Worm (Caenorhabditis elegans): ENCODE data around the gene C12D5.5.

C12D5.5 gene

DNA sequence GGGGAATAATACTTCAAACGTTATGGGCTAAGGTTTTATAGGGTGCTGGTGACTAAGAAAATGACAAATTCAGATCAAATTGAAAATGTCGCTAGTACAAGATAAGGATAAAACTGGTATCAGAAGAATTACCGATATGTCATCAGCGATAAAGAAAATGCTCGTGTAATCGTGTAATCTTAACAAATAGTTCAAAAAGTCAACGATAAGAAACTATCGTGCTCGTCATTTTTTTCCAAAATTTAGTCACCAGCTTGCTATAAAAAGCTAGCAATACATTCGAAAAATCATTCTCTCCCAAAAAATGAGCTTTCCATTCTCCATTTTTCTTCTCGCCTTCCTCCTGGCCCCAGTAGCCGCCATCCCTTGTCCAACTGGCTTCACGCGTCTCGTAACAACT is 30.2 kb upstream of the C12D5.5 start, which contains the start of gene clec-45:
TSS of gene clec-45 (plus strand) at position 301 of the 400 bp plus-strand sequence.
- no peak for TF ChIP-seq elt-1 (tag; optimal IDR thresholded peaks at IDR 0.05)
- no peak for TF ChIP-seq lin-11 (tag; optimal IDR thresholded peaks at IDR 0.05)
- no peak for TF ChIP-seq R02D3.7 (tag; optimal IDR thresholded peaks at IDR 0.05)

DNA sequence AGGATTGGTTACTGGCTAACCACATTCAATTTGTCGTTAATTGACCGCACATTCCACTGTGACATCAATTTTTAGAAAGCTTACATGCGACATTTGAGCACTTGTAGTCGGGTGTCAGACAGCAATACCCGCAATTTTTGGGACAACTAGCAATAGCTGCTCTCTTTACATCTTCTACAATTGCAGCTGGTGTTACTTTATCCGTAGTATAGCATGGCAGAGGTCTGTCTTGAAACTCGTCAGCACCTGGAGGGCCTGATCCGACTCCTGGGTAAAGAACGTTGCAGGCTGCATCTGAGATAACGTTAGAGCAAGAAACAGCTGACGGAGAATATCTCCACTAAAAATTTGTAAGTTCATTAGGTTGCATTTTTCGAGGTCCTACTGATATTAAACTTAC is 28.7 kb upstream of the C12D5.5 start:
- no peak for TF ChIP-seq egl-27 (tag; optimal IDR thresholded peaks at IDR 0.05)
- TF ChIP-seq unc-62 (GFP tag; optimal IDR thresholded peaks at IDR 0.05): no peak
- TF ChIP-seq Y55F3AM.14 (GFP tag; optimal IDR thresholded peaks at IDR 0.05): no peak
- no peak for TF ChIP-seq C34F6.9 (tag; optimal IDR thresholded peaks at IDR 0.05)
- no peak for TF ChIP-seq dmd-4 (tag; optimal IDR thresholded peaks at IDR 0.05)
- no peak for TF ChIP-seq mab-5 (tag; optimal IDR thresholded peaks at IDR 0.05)
- no peak for TF ChIP-seq nhr-129 (tag; optimal IDR thresholded peaks at IDR 0.05)
- no peak for TF ChIP-seq gmeb-1 (tag; optimal IDR thresholded peaks at IDR 0.05)
- TF ChIP-seq sem-4 (tag; optimal IDR thresholded peaks at IDR 0.05): no peak
- TF ChIP-seq nhr-21 (tag; optimal IDR thresholded peaks at IDR 0.05): no peak

- TF ChIP-seq elt-3 (tag; optimal IDR thresholded peaks at IDR 0.05): no peak
- TF ChIP-seq egl-27 (tag; optimal IDR thresholded peaks at IDR 0.05): no peak
- no peak for TF ChIP-seq mdl-1 (tag; optimal IDR thresholded peaks at IDR 0.05)
- TF ChIP-seq elt-1 (tag; optimal IDR thresholded peaks at IDR 0.05): no peak
- TF ChIP-seq fos-1 (tag; optimal IDR thresholded peaks at IDR 0.05): no peak
- TF ChIP-seq blmp-1 (tag; optimal IDR thresholded peaks at IDR 0.05; ENCODE audit: insufficient read depth): no peak
- no peak for TF ChIP-seq nhr-129 (tag; optimal IDR thresholded peaks at IDR 0.05)
- no peak for TF ChIP-seq skn-1 (tag; optimal IDR thresholded peaks at IDR 0.05)
- no peak for TF ChIP-seq nhr-25 (tag; optimal IDR thresholded peaks at IDR 0.05)
- no peak for TF ChIP-seq R02D3.7 (tag; optimal IDR thresholded peaks at IDR 0.05)
- TF ChIP-seq nhr-6 (tag; optimal IDR thresholded peaks at IDR 0.05): no peak
- no peak for TF ChIP-seq lin-11 (tag; optimal IDR thresholded peaks at IDR 0.05)
- TF ChIP-seq nhr-23 (tag; optimal IDR thresholded peaks at IDR 0.05): no peak
- TF ChIP-seq sem-4 (tag; optimal IDR thresholded peaks at IDR 0.05): no peak
Observed at ce11 chrV:7639787-7640186, 28.3 kb upstream of the C12D5.5 start, which contains the start of gene F07C4.10. Gene F07C4.10, minus strand, starts transcription at chrV:7639887.

ce11 chrV:7641718-7642117 is 26.3 kb upstream of the C12D5.5 start:
- TF ChIP-seq ztf-4 (tag; optimal IDR thresholded peaks at IDR 0.05) (no peak), snpc-4 (tag; optimal IDR thresholded peaks at IDR 0.05) (no peak), lin-39 (tag; optimal IDR thresholded peaks at IDR 0.05) (no peak), elt-3 (tag; optimal IDR thresholded peaks at IDR 0.05) (no peak)

DNA sequence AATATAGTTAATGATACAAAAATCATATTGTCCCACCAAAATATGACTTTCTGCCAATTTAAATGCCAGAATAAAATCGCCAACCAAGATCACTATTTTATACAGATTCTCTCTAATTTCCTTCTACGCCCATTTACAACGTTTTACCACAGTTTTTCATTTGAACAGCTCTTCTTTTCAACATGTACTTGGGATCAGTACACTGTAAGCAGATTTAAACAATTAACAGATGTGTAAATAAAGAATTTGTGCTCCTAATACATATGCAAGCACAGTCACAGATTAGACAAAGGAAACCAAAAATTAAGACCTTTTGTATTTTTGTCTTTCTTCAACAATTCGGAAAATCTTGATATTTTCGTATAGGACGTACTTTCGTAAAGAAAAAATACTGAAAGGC is 24.6 kb upstream of the C12D5.5 start, which contains the start of gene F07C4.11:
TSS of gene F07C4.11 (minus strand) at position 101 of the 400 bp plus-strand sequence.
- no peak for TF ChIP-seq nhr-10 (tag; optimal IDR thresholded peaks at IDR 0.05)
- no peak for TF ChIP-seq ZK546.5 (tag; optimal IDR thresholded peaks at IDR 0.05)

- TF ChIP-seq ceh-82 (tag; optimal IDR thresholded peaks at IDR 0.05): no peak
- TF ChIP-seq elt-1 (tag; optimal IDR thresholded peaks at IDR 0.05): no peak
- TF ChIP-seq crh-2 (tag; optimal IDR thresholded peaks at IDR 0.05): no peak
Observed at ce11 chrV:7645454-7645853, 22.6 kb upstream of the C12D5.5 start, which contains the start of gene str-47. Gene str-47, plus strand, starts transcription at chrV:7645754.

- no peak for TF ChIP-seq peb-1 (tag; optimal IDR thresholded peaks at IDR 0.05)
- TF ChIP-seq nhr-25 (tag; optimal IDR thresholded peaks at IDR 0.05): no peak
- TF ChIP-seq ztf-4 (tag; optimal IDR thresholded peaks at IDR 0.05): no peak
- no peak for TF ChIP-seq unc-62 (GFP tag; optimal IDR thresholded peaks at IDR 0.05)
- no peak for TF ChIP-seq elt-3 (tag; optimal IDR thresholded peaks at IDR 0.05)
- no peak for TF ChIP-seq mab-5 (tag; optimal IDR thresholded peaks at IDR 0.05)
- TF ChIP-seq C34F6.9 (tag; optimal IDR thresholded peaks at IDR 0.05): no peak
- TF ChIP-seq fos-1 (tag; optimal IDR thresholded peaks at IDR 0.05): no peak
- no peak for TF ChIP-seq snpc-4 (tag; optimal IDR thresholded peaks at IDR 0.05)
Observed at ce11 chrV:7647147-7647546, 20.9 kb upstream of the C12D5.5 start.

All from whole organism, L2 larva.